Worm (Caenorhabditis elegans): ENCODE measurements around the gene T28C6.7.

ce11 chrIV:8819471-8819870 lies 8.1 kb upstream of the T28C6.7 start:
- no peak for TF ChIP-seq elt-1 (tag; optimal IDR thresholded peaks at IDR 0.05; ENCODE audit: borderline replicate concordance, insufficient read depth)
- no peak for TF ChIP-seq blmp-1 (tag; optimal IDR thresholded peaks at IDR 0.05)
- TF ChIP-seq nhr-28 (tag; optimal IDR thresholded peaks at IDR 0.05), result no peak
